Fruit fly (Drosophila melanogaster) whole organism, embryonic: ENCODE measurements around the gene CG2839.
A peak's percentile ranks its signal among the peaks of the same experiment; 100 is the strongest.

ENCODE experiments used
- Asciz ChIP-seq: fragments of 200-800 bp; sonication (Bioruptor generic); optimal IDR thresholded peaks from 2 replicates; lab custom pipeline; 2017; ENCODE audit warnings: missing biosample characterization, mild to moderate bottlenecking, missing genetic modification characterization, missing genetic modification reagents
- Awh ChIP-seq: fragments of 200-800 bp; sonication (Bioruptor generic); IDR thresholded peaks from 2 replicates; pipeline ENCODE4, ENCODE4 v1.3.6; 2022; ENCODE audit warnings: missing biosample characterization, missing genetic modification characterization
- C15 ChIP-seq: fragments of 200-800 bp; sonication (Bioruptor generic); IDR thresholded peaks from 3 replicates; pipeline ENCODE4 v1.3.6; 2022; ENCODE audit warnings: missing biosample characterization, missing genetic modification characterization
- CG1024 ChIP-seq: fragments of 200-800 bp; sonication (Bioruptor generic); IDR thresholded peaks from 2 replicates; pipeline ENCODE4 v1.3.6; 2022; ENCODE audit warnings: missing biosample characterization, missing genetic modification characterization
- CG11085 ChIP-seq: fragments of 200-800 bp; sonication (Bioruptor generic); IDR thresholded peaks from 2 replicates; pipeline ENCODE4 v1.3.6; 2022; ENCODE audit warnings: missing biosample characterization, missing genetic modification characterization
- CG11560 ChIP-seq: fragments of 200-800 bp; sonication (Bioruptor generic); IDR thresholded peaks from 3 replicates; pipeline ENCODE4 v1.3.6; 2022; ENCODE audit warnings: missing biosample characterization, missing genetic modification characterization
- CG15011 ChIP-seq: fragments of 200-800 bp; sonication (Bioruptor generic); optimal IDR thresholded peaks from 3 replicates; lab custom pipeline; 2018; ENCODE audit warnings: missing biosample characterization, mild to moderate bottlenecking, missing genetic modification characterization
- CG15073 ChIP-seq: fragments of 200-800 bp; sonication (Bioruptor generic); optimal IDR thresholded peaks from 2 replicates; lab custom pipeline; 2016; ENCODE audit warnings: missing biosample characterization, missing genetic modification characterization
- CG17361 ChIP-seq: fragments of 200-800 bp; sonication (Bioruptor generic); IDR thresholded peaks from 3 replicates; pipeline ENCODE4 v1.3.6; 2022; ENCODE audit warnings: missing biosample characterization, missing genetic modification characterization
- CG17829 ChIP-seq: fragments of 200-800 bp; optimal IDR thresholded peaks from 2 replicates; lab custom pipeline; 2019; ENCODE audit warnings: missing biosample characterization, mild to moderate bottlenecking, missing genetic modification characterization, moderate library complexity
- CG18619 ChIP-seq: fragments of 200-800 bp; sonication (Bioruptor generic); optimal IDR thresholded peaks from 3 replicates; lab custom pipeline; 2017; ENCODE audit warnings: missing biosample characterization, mild to moderate bottlenecking, missing genetic modification characterization
- CG2120 ChIP-seq: fragments of 200-800 bp; sonication (Bioruptor generic); optimal IDR thresholded peaks from 3 replicates; lab custom pipeline; 2016; ENCODE audit warnings: missing biosample characterization, missing genetic modification characterization
- CG2875 ChIP-seq: fragments of 200-800 bp; sonication (Bioruptor generic); optimal IDR thresholded peaks from 2 replicates; lab custom pipeline; 2017; ENCODE audit warnings: missing biosample characterization, mild to moderate bottlenecking, missing genetic modification characterization, missing genetic modification reagents
- CG33557 ChIP-seq: fragments of 200-800 bp; sonication (Bioruptor generic); optimal IDR thresholded peaks from 2 replicates; lab custom pipeline; 2019; ENCODE audit warnings: missing biosample characterization, mild to moderate bottlenecking, missing genetic modification characterization, moderate library complexity
- CG34376 ChIP-seq: fragments of 200-800 bp; sonication (Bioruptor generic); optimal IDR thresholded peaks from 2 replicates; lab custom pipeline; 2018; ENCODE audit warnings: missing biosample characterization, mild to moderate bottlenecking, missing genetic modification characterization
- CG3838 ChIP-seq: fragments of 200-800 bp; sonication (Bioruptor generic); optimal IDR thresholded peaks from 3 replicates; lab custom pipeline; 2016; ENCODE audit warnings: missing biosample characterization, missing genetic modification characterization
- CG6175 ChIP-seq: fragments of 200-800 bp; sonication (Bioruptor generic); IDR thresholded peaks from 3 replicates; pipeline ENCODE4 v1.3.6; 2022; ENCODE audit warnings: missing biosample characterization, missing genetic modification characterization
- CG6654 ChIP-seq: fragments of 200-800 bp; sonication (Bioruptor generic); optimal IDR thresholded peaks from 2 replicates; lab custom pipeline; 2017; ENCODE audit warnings: missing biosample characterization, mild to moderate bottlenecking, missing genetic modification characterization
- CG6765 ChIP-seq: fragments of 200-800 bp; sonication (Bioruptor generic); optimal IDR thresholded peaks from 3 replicates; lab custom pipeline; 2017; ENCODE audit warnings: missing biosample characterization, mild to moderate bottlenecking, missing genetic modification characterization
- CG7372 ChIP-seq: fragments of 200-800 bp; sonication (Bioruptor generic); IDR thresholded peaks from 2 replicates; pipeline ENCODE4 v1.3.6; 2022; ENCODE audit warnings: missing biosample characterization, missing genetic modification characterization
- CG8478 ChIP-seq: fragments of >200 bp; optimal IDR thresholded peaks from 2 replicates; lab custom pipeline; 2018
- CG9932 ChIP-seq: fragments of 200-800 bp; sonication (Bioruptor generic); IDR thresholded peaks from 2 replicates; pipeline ENCODE4 v1.3.6; 2022; ENCODE audit warnings: missing biosample characterization, missing genetic modification characterization
- Camta ChIP-seq: fragments of 200-800 bp; sonication (Bioruptor generic); optimal IDR thresholded peaks from 2 replicates; lab custom pipeline; 2016; ENCODE audit warnings: missing biosample characterization, missing genetic modification characterization
- D ChIP-seq, 2 experiments: fragments of 200-800 bp in 1 of 2; fragments of >200 bp in 1 of 2; sonication (Bioruptor generic) in 1 of 2; optimal IDR thresholded peaks; 2 replicates in 1 of 2; 3 replicates in 1 of 2; lab custom pipeline; 2017; ENCODE audit warnings: mild to moderate bottlenecking in 1 of 2, missing biosample characterization in 1 of 2, missing genetic modification characterization in 1 of 2, missing genetic modification reagents in 1 of 2
- Doc3 ChIP-seq: fragments of 200-800 bp; sonication (Bioruptor generic); IDR thresholded peaks from 3 replicates; pipeline ENCODE4 v1.3.6; 2022; ENCODE audit warnings: missing biosample characterization, missing genetic modification characterization; ENCODE audit not compliant: partially characterized antibody
- Gsc ChIP-seq: fragments of 200-800 bp; sonication (Bioruptor generic); IDR thresholded peaks from 2 replicates; pipeline ENCODE4 v1.3.6; 2022; ENCODE audit warnings: missing biosample characterization, missing genetic modification characterization
- Med ChIP-seq: fragments of 200-800 bp; sonication (Bioruptor generic); peaks from one replicate; lab custom pipeline; 2016; ENCODE audit warnings: missing biosample characterization, missing genetic modification characterization, mild to moderate bottlenecking, inconsistent platforms, moderate library complexity
- Opbp ChIP-seq: fragments of 200-800 bp; sonication (Bioruptor generic); IDR thresholded peaks from 3 replicates; pipeline ENCODE4 v1.3.6; 2022; ENCODE audit warnings: missing biosample characterization, missing genetic modification characterization; ENCODE audit not compliant: partially characterized antibody
- TFAM ChIP-seq: fragments of 200-800 bp; sonication (Bioruptor generic); optimal IDR thresholded peaks from 2 replicates; lab custom pipeline; 2017; ENCODE audit warnings: missing biosample characterization, missing genetic modification characterization, inconsistent platforms
- btn ChIP-seq: fragments of 200-800 bp; sonication (Bioruptor generic); optimal IDR thresholded peaks from 2 replicates; lab custom pipeline; 2016; ENCODE audit warnings: missing biosample characterization, missing genetic modification characterization
- cad ChIP-seq: fragments of >200 bp; optimal IDR thresholded peaks from 2 replicates; lab custom pipeline; 2017; ENCODE audit warnings: missing biosample characterization, missing genetic modification characterization
- dysf ChIP-seq: fragments of 200-800 bp; sonication (Bioruptor generic); IDR thresholded peaks from 3 replicates; pipeline ENCODE4 v1.3.6; 2022; ENCODE audit warnings: missing biosample characterization, missing genetic modification characterization
- exex ChIP-seq: fragments of 200-800 bp; sonication (Bioruptor generic); optimal IDR thresholded peaks from 4 replicates; lab custom pipeline; 2018; ENCODE audit warnings: missing biosample characterization, mild to moderate bottlenecking, missing genetic modification characterization, moderate library complexity
- fd64A ChIP-seq: fragments of 200-800 bp; sonication (Bioruptor generic); optimal IDR thresholded peaks from 3 replicates; lab custom pipeline; 2018; ENCODE audit warnings: missing biosample characterization, mild to moderate bottlenecking, missing genetic modification characterization
- hbn ChIP-seq: fragments of 200-800 bp; sonication (Bioruptor generic); IDR thresholded peaks from 2 replicates; pipeline ENCODE4 v1.3.6; 2022; ENCODE audit warnings: missing biosample characterization, missing genetic modification characterization; ENCODE audit not compliant: partially characterized antibody
- lbe ChIP-seq: fragments of 200-800 bp; sonication (Bioruptor generic); optimal IDR thresholded peaks from 2 replicates; lab custom pipeline; 2016; ENCODE audit warnings: missing biosample characterization, mild to moderate bottlenecking, missing genetic modification characterization
- lmd ChIP-seq: fragments of 200-800 bp; sonication (Bioruptor generic); IDR thresholded peaks from 2 replicates; pipeline ENCODE4 v1.3.6; 2022; ENCODE audit warnings: missing biosample characterization, missing genetic modification characterization
- peb ChIP-seq: fragments of 200-800 bp; sonication (Bioruptor generic); IDR thresholded peaks from 2 replicates; pipeline ENCODE4 v1.3.6; 2022; ENCODE audit warnings: missing biosample characterization, missing genetic modification characterization
- pnt ChIP-seq: fragments of 200-800 bp; sonication (Bioruptor generic); optimal IDR thresholded peaks from 3 replicates; lab custom pipeline; 2016; ENCODE audit warnings: missing biosample characterization, missing genetic modification characterization
- pzg ChIP-seq: fragments of 200-800 bp; sonication (Bioruptor generic); optimal IDR thresholded peaks from 3 replicates; lab custom pipeline; 2018; ENCODE audit warnings: missing biosample characterization, mild to moderate bottlenecking, missing genetic modification characterization, moderate library complexity
- ranshi ChIP-seq: fragments of 200-800 bp; sonication (Bioruptor generic); IDR thresholded peaks from 2 replicates; pipeline ENCODE4 v1.3.6; 2022; ENCODE audit warnings: missing biosample characterization, missing genetic modification characterization
- rib ChIP-seq: fragments of 200-800 bp; sonication (Bioruptor generic); IDR thresholded peaks from 2 replicates; pipeline ENCODE4 v1.3.6; 2022; ENCODE audit warnings: missing biosample characterization, missing genetic modification characterization
- scrt ChIP-seq: fragments of 200-800 bp; sonication (Bioruptor generic); optimal IDR thresholded peaks from 2 replicates; lab custom pipeline; 2018; ENCODE audit warnings: missing biosample characterization, mild to moderate bottlenecking, missing genetic modification characterization, moderate library complexity
- slp2 ChIP-seq: fragments of 200-800 bp; sonication (Bioruptor generic); optimal IDR thresholded peaks from 2 replicates; lab custom pipeline; 2016; ENCODE audit warnings: missing biosample characterization, missing genetic modification characterization
- so ChIP-seq: fragments of 200-800 bp; sonication (Bioruptor generic); IDR thresholded peaks from 3 replicates; pipeline ENCODE4 v1.3.6; 2022; ENCODE audit warnings: missing biosample characterization, missing genetic modification characterization
- sob ChIP-seq: fragments of 200-800 bp; sonication (Bioruptor generic); IDR thresholded peaks from 2 replicates; pipeline ENCODE4 v1.3.6; 2022; ENCODE audit warnings: missing biosample characterization, missing genetic modification characterization
- ssp ChIP-seq: fragments of 200-800 bp; sonication (Bioruptor generic); IDR thresholded peaks from 2 replicates; pipeline ENCODE4 v1.3.6; 2022; ENCODE audit warnings: missing biosample characterization, missing genetic modification characterization
- sug ChIP-seq: fragments of 200-800 bp; optimal IDR thresholded peaks from 2 replicates; lab custom pipeline; 2019; ENCODE audit warnings: missing biosample characterization, mild to moderate bottlenecking, missing genetic modification characterization, moderate library complexity
- tna ChIP-seq: fragments of 200-800 bp; sonication (Bioruptor generic); IDR thresholded peaks from 2 replicates; pipeline ENCODE4 v1.3.6; 2022; ENCODE audit warnings: missing biosample characterization, missing genetic modification characterization; ENCODE audit not compliant: partially characterized antibody
- trem ChIP-seq: fragments of 200-800 bp; optimal IDR thresholded peaks from 3 replicates; lab custom pipeline; 2019; ENCODE audit warnings: missing biosample characterization, mild to moderate bottlenecking, missing genetic modification characterization, moderate library complexity
- wor ChIP-seq: fragments of 200-800 bp; sonication (Bioruptor generic); IDR thresholded peaks from 2 replicates; pipeline ENCODE4 v1.3.6; 2022; ENCODE audit warnings: missing biosample characterization, missing genetic modification characterization
- yki ChIP-seq: fragments of >200 bp; optimal IDR thresholded peaks from 3 replicates; lab custom pipeline; 2018

The CG2839 gene

DNA sequence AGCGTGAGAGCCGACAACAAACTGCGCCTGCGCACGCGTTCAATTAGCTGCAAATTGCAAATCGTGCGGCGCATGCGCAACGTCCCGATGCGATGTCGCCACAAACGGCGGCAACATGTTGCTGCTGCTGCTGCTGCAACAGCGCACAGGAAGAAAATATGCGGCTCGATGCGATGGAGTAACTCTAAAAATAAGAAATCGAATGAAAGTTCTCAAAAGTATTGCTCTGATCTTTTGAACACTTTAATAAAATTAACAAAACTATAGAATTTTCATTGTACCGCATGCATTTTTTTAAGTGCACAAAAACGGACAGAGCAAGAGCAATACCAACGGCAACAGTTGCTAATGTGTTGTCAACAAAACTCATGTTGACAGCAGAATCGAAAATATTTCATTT lies 19.3 kb upstream of the CG2839 start (continued):
- TF ChIP-seq CG34376 (GFP tag; lab: Kevin White, UChicago) (no peak), CG6765 (GFP tag; lab: Kevin White, UChicago) (no peak), Opbp (no peak), trem (peak; percentile 43), lmd (GFP tag; lab: Robert Waterston, UW) (no peak; the same call in 1 of the 2 replicates), pnt (peak; percentile 10), CG17361 (GFP tag; lab: Robert Waterston, UW) (peak; percentile 47; the same call in 2 of the 3 replicates), btn (no peak), pzg (GFP tag; lab: Kevin White, UChicago) (no peak), yki (lab: Kevin White, UChicago) (no peak), slp2 (GFP tag; lab: Kevin White, UChicago) (no peak), wor (no peak; the same call in 1 of the 2 replicates), CG7372 (GFP tag; lab: Robert Waterston, UW) (no peak), CG2875 (no peak), so (GFP tag; lab: Robert Waterston, UW) (0 out of 3 replicates have a peak, but pooled peaks have one; percentile 33), CG15011 (GFP tag; lab: Kevin White, UChicago) (no peak), Awh (GFP tag; lab: Robert Waterston, UW) (no peak), CG15073 (no peak), CG9932 (GFP tag; lab: Robert Waterston, UW) (no peak), sug (no peak), Med (GFP tag; lab: Kevin White, UChicago) (no peak), C15 (GFP tag; lab: Robert Waterston, UW) (no peak), CG11085 (no peak), CG6175 (GFP tag; lab: Robert Waterston, UW) (no peak), Gsc (GFP tag; lab: Robert Waterston, UW) (peak; percentile 41), D (optimal IDR thresholded peaks at IDR 0.05; lab: Kevin White, UChicago) (no peak), D (GFP tag; optimal IDR thresholded peaks at IDR 0.05; lab: Kevin White, UChicago) (peak; percentile 9), CG6654 (no peak), peb (GFP tag; lab: Robert Waterston, UW) (peak; percentile 71), ssp (GFP tag; lab: Robert Waterston, UW) (0 out of 2 replicates have a peak, but pooled peaks have one; percentile 19), scrt (no peak), CG11560 (tag; lab: Robert Waterston, UW) (no peak), CG8478 (lab: Kevin White, UChicago) (no peak), CG18619 (GFP tag; lab: Kevin White, UChicago) (no peak), dysf (GFP tag; lab: Robert Waterston, UW) (no peak), hbn (GFP tag; lab: Robert Waterston, UW) (no peak), sob (GFP tag; lab: Robert Waterston, UW) (no peak), fd64A (GFP tag; lab: Kevin White, UChicago) (no peak), TFAM (GFP tag; lab: Kevin White, UChicago) (no peak), exex (tag; lab: Kevin White, UChicago) (no peak), CG3838 (GFP tag; lab: Kevin White, UChicago) (no peak), CG1024 (GFP tag; lab: Robert Waterston, UW) (0 out of 2 replicates have a peak, but pooled peaks have one; percentile 14), Asciz (GFP tag; lab: Kevin White, UChicago) (no peak), lbe (GFP tag; lab: Kevin White, UChicago) (peak; percentile 38), CG2120 (GFP tag; lab: Kevin White, UChicago) (no peak), Doc3 (GFP tag; lab: Robert Waterston, UW) (no peak), cad (GFP tag; lab: Kevin White, UChicago) (no peak), CG33557 (GFP tag; lab: Kevin White, UChicago) (peak; percentile 57), rib (GFP tag; lab: Robert Waterston, UW) (no peak), ranshi (GFP tag; lab: Robert Waterston, UW) (no peak), CG17829 (peak; percentile 63), tna (GFP tag; lab: Robert Waterston, UW) (no peak), Camta (GFP tag; lab: Kevin White, UChicago) (no peak)
